Worm (Caenorhabditis elegans) whole organism, midembryonic: ENCODE measurements around the gene ulp-4.

ENCODE experiments used
- T22C8.4 ChIP-seq: fragments of 200-800 bp; sonication (Bioruptor generic); IDR thresholded peaks from 2 replicates; pipeline ENCODE4 v1.3.6; 2022; ENCODE audit warnings: missing genetic modification characterization, missing compliant biosample characterization
- cog-1 ChIP-seq: sonication (generic microtip); optimal IDR thresholded peaks from 2 replicates; lab custom pipeline; 2016; ENCODE audit warnings: missing genetic modification characterization, missing compliant biosample characterization
- flt-1 ChIP-seq: fragments of 200-800 bp; sonication (Bioruptor generic); IDR thresholded peaks from 2 replicates; pipeline ENCODE4 v1.3.6; 2022; ENCODE audit warnings: missing genetic modification characterization, missing compliant biosample characterization

ce11 chrII:8127794-8128193 is 2.0 kb upstream of the ulp-4 start:
- TF ChIP-seq cog-1 (tag; lab: Kevin White, UChicago) (no peak), flt-1 (GFP tag; lab: Robert Waterston, UW) (no peak), T22C8.4 (GFP tag; lab: Robert Waterston, UW) (no peak)
